Worm (Caenorhabditis elegans) whole organism, young adult: ENCODE measurements around the gene dolk-1.

Experiments used
- D2030.7 ChIP-seq: fragments of 200-800 bp; sonication (Bioruptor generic); IDR thresholded peaks from 2 replicates; pipeline ENCODE4 v1.3.6; 2022; ENCODE audit warnings: missing genetic modification reagents, missing genetic modification characterization, missing compliant biosample characterization
- F23B12.7 ChIP-seq: sonication (generic microtip); optimal IDR thresholded peaks from 2 replicates; lab custom pipeline; 2017; ENCODE audit warnings: missing genetic modification characterization, mild to moderate bottlenecking, missing compliant biosample characterization, antibody characterized with exemption, moderate library complexity; ENCODE audit not compliant: insufficient read depth
- F37B4.10 ChIP-seq: fragments of 200-800 bp; sonication (Bioruptor generic); IDR thresholded peaks from 2 replicates; pipeline ENCODE4 v1.3.6; 2022; ENCODE audit warnings: missing genetic modification characterization, missing compliant biosample characterization
- K12H6.12 ChIP-seq: fragments of 200-800 bp; sonication (Bioruptor generic); optimal IDR thresholded peaks from 2 replicates; lab custom pipeline; 2018; ENCODE audit warnings: mild to moderate bottlenecking, missing genetic modification characterization, missing compliant biosample characterization
- Y56A3A.18 ChIP-seq: fragments of 200-800 bp; sonication (Bioruptor generic); IDR thresholded peaks from 2 replicates; pipeline ENCODE4 v1.3.6; 2022; ENCODE audit warnings: missing genetic modification reagents, missing genetic modification characterization, missing compliant biosample characterization
- attf-5 ChIP-seq: fragments of 200-800 bp; sonication (Bioruptor generic); optimal IDR thresholded peaks from 2 replicates; lab custom pipeline; 2018; ENCODE audit warnings: mild to moderate bottlenecking, missing genetic modification characterization, missing compliant biosample characterization
- cebp-1 ChIP-seq, 2 experiments: fragments of 200-800 bp in 1 of 2; sonication (Bioruptor generic) in 1 of 2; sonication (generic microtip) in 1 of 2; IDR thresholded peaks in 1 of 2; optimal IDR thresholded peaks in 1 of 2; 2 replicates each; pipeline versions ENCODE4 v1.3.6 to Lab custom; 2017 to 2022; ENCODE audit warnings: missing compliant biosample characterization in 2 of 2, missing genetic modification characterization in 2 of 2, mild to moderate bottlenecking in 1 of 2, missing genetic modification reagents in 1 of 2, moderate library complexity in 1 of 2
- ceh-27 ChIP-seq: fragments of 200-800 bp; sonication (Bioruptor generic); optimal IDR thresholded peaks from 2 replicates; lab custom pipeline; 2018; ENCODE audit warnings: mild to moderate bottlenecking, missing genetic modification characterization, moderate library complexity, missing compliant biosample characterization
- dox-1 ChIP-seq: fragments of 200-800 bp; sonication (Bioruptor generic); IDR thresholded peaks from 2 replicates; pipeline ENCODE4 v1.3.6; 2022; ENCODE audit warnings: missing genetic modification reagents, missing genetic modification characterization, missing compliant biosample characterization
- egl-44 ChIP-seq: fragments of 200-800 bp; sonication (Bioruptor generic); IDR thresholded peaks from 2 replicates; pipeline ENCODE4 v1.3.6; 2022; ENCODE audit warnings: missing genetic modification reagents, missing genetic modification characterization, missing compliant biosample characterization
- egrh-3 ChIP-seq: fragments of 200-800 bp; sonication (Bioruptor generic); IDR thresholded peaks from 2 replicates; pipeline ENCODE4 v1.3.6; 2022; ENCODE audit warnings: missing genetic modification reagents, missing genetic modification characterization, missing compliant biosample characterization
- ekl-4 ChIP-seq: fragments of 200-800 bp; sonication (Bioruptor generic); IDR thresholded peaks from 2 replicates; pipeline ENCODE4 v1.3.6; 2022; ENCODE audit warnings: missing genetic modification reagents, missing genetic modification characterization, missing compliant biosample characterization
- hlh-26 ChIP-seq: fragments of 200-800 bp; sonication (Bioruptor generic); conservative IDR thresholded peaks from 2 replicates; pipeline ENCODE4 v1.3.6; 2022; ENCODE audit warnings: missing genetic modification reagents, missing genetic modification characterization, missing compliant biosample characterization
- hmg-1.2 ChIP-seq: fragments of 200-800 bp; sonication (Bioruptor generic); IDR thresholded peaks from 2 replicates; pipeline ENCODE4 v1.3.6; 2022; ENCODE audit warnings: missing genetic modification reagents, missing genetic modification characterization, missing compliant biosample characterization
- hrde-1 ChIP-seq: sonication (generic microtip); optimal IDR thresholded peaks from 2 replicates; lab custom pipeline; 2016; ENCODE audit warnings: missing genetic modification characterization, mild to moderate bottlenecking, missing compliant biosample characterization, moderate library complexity, missing genotype, missing genetic modification reagents, borderline replicate concordance
- lin-35 ChIP-seq, 3 experiments: fragments of 150-350 bp in 2 of 3; sonication (generic microtip) in 1 of 3; optimal IDR thresholded peaks; 2 replicates each; lab custom pipeline; 2014 to 2018; ENCODE audit warnings: missing biosample characterization in 3 of 3, missing genetic modification characterization in 3 of 3, missing genetic modification reagents in 3 of 3
- lin-40 ChIP-seq: sonication (generic microtip); optimal IDR thresholded peaks from 2 replicates; lab custom pipeline; 2016; ENCODE audit warnings: missing genetic modification characterization, mild to moderate bottlenecking, missing compliant biosample characterization, missing genotype, missing genetic modification reagents
- madf-10 ChIP-seq: sonication (generic microtip); optimal IDR thresholded peaks from 2 replicates; lab custom pipeline; 2016; ENCODE audit warnings: mild to moderate bottlenecking, missing genetic modification characterization, missing compliant biosample characterization
- mcd-1 ChIP-seq: fragments of 200-800 bp; sonication (Bioruptor generic); IDR thresholded peaks from 2 replicates; pipeline ENCODE4 v1.3.6; 2022; ENCODE audit warnings: missing genetic modification reagents, missing genetic modification characterization, missing compliant biosample characterization
- nfyb-1 ChIP-seq: fragments of 200-800 bp; sonication (Bioruptor generic); IDR thresholded peaks from 2 replicates; pipeline ENCODE4 v1.3.6; 2022; ENCODE audit warnings: missing genetic modification reagents, missing genetic modification characterization, missing compliant biosample characterization
- nhr-27 ChIP-seq: fragments of 200-800 bp; sonication (Bioruptor generic); optimal IDR thresholded peaks from 2 replicates; lab custom pipeline; 2018; ENCODE audit warnings: mild to moderate bottlenecking, missing genetic modification characterization, moderate library complexity, missing compliant biosample characterization
- nhr-80 ChIP-seq: sonication (generic microtip); optimal IDR thresholded peaks from 2 replicates; lab custom pipeline; 2016; ENCODE audit warnings: missing genetic modification characterization, missing compliant biosample characterization
- pha-4 ChIP-seq: fragments of 150-350 bp; sonication (generic microtip); optimal IDR thresholded peaks from 2 replicates; lab custom pipeline; 2014; ENCODE audit warnings: missing biosample characterization, missing genetic modification reagents, missing genetic modification characterization
- snpc-4 ChIP-seq, 5 experiments: fragments of 150-350 bp in 1 of 5; sonication (generic microtip) in 4 of 5; optimal IDR thresholded peaks; 2 replicates each; lab custom pipeline; 2014 to 2018; ENCODE audit warnings: missing genetic modification characterization in 5 of 5, missing biosample characterization in 3 of 5, antibody characterized with exemption in 2 of 5, mild to moderate bottlenecking in 2 of 5, missing compliant biosample characterization in 2 of 5, missing genotype in 2 of 5, moderate library complexity in 2 of 5, missing genetic modification reagents in 1 of 5
- somi-1 ChIP-seq: fragments of 200-800 bp; sonication (Bioruptor generic); optimal IDR thresholded peaks from 2 replicates; lab custom pipeline; 2018; ENCODE audit warnings: mild to moderate bottlenecking, missing genetic modification characterization, missing compliant biosample characterization
- tbx-9 ChIP-seq: sonication (generic microtip); optimal IDR thresholded peaks from 2 replicates; lab custom pipeline; 2016; ENCODE audit warnings: borderline replicate concordance, missing genetic modification characterization, inconsistent platforms, missing compliant biosample characterization
- tlf-1 ChIP-seq: fragments of 200-800 bp; sonication (Bioruptor generic); optimal IDR thresholded peaks from 2 replicates; lab custom pipeline; 2018; ENCODE audit warnings: mild to moderate bottlenecking, missing genetic modification characterization, missing compliant biosample characterization
- zfh-2 ChIP-seq: fragments of 200-800 bp; sonication (Bioruptor generic); conservative IDR thresholded peaks from 2 replicates; pipeline ENCODE4 v1.3.6; 2022; ENCODE audit warnings: missing genetic modification reagents, missing genetic modification characterization, missing compliant biosample characterization

Gene dolk-1

DNA sequence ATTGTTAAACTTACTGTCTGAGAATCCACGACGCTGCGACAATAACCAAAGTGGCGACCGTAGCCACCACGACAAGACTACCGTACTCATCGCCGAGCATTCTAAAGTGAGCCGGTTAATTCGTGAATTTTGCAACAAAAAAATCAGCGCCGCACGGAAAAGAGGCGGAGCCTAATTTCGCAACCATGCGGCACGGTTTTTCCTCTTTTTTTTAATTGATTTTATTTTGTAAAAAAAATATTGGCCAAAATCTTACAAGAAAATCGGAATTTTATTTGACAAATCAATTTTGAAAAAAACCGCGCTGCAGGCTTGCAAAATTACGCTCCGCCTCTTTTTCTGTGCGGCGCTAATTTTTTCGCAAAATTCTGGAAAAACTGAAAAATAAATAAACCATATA lies at the start of gene dolk-1:
TSS of gene dolk-1 (minus strand) at position 101 of the 400 bp plus-strand sequence.
- no peak for TF ChIP-seq tlf-1 (GFP tag; lab: Kevin White, UChicago)
- TF ChIP-seq cebp-1 (GFP tag; IDR thresholded peaks at IDR 0.05; lab: Robert Waterston, UW): no peak
- peak; percentile 31 for TF ChIP-seq cebp-1 (tag; optimal IDR thresholded peaks at IDR 0.05; lab: Kevin White, UChicago)
- TF ChIP-seq tbx-9 (tag; lab: Kevin White, UChicago): no peak

DNA sequence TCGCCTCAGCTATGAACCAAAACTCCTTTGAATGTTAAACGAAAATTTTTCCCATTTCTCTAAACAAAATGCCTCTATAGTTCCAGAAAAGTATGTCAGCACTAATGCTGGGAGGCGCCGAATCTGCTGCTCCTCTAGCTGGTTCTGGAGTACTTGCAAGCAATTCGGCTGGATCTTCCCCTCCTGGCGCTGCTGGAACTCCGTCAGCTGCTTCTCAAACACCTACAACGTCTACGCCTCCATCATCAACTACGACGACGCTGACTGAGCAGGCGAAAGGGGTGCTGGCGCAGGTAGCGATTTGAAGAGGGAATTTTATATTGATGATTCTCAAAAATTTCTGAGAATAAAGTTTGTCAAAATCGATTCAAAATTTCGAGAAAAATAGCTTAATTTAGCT lies 49.0 kb upstream of the dolk-1 start:
- peak; percentile 64 for TF ChIP-seq zfh-2 (GFP tag; lab: Robert Waterston, UW)
- TF ChIP-seq attf-5 (GFP tag; lab: Kevin White, UChicago): no peak

DNA sequence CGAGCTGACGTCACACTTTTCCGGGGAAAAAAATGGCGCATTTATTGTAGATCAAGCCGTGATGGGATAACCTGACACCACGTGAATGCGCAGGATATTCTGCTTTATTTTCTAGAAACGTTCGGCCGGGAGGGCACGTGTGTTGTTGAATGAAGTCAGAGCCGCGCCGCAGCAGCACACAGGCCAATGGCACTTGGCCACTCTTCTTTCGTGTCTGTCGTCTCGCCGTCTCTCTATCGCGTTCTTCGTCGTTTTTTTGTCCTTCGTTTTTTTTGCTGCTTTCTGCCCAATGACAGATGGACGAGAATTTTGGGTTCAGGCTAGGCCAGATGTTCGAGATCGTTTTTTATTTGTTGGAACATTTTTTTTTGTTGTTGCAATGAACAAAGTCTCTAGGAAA lies 48.1 kb upstream of the dolk-1 start:
- TF ChIP-seq nfyb-1 (GFP tag; lab: Robert Waterston, UW): peak; percentile 53; the same call in 1 of the 2 replicates
- no peak for TF ChIP-seq pha-4 (tag; lab: Kevin White, UChicago)
- TF ChIP-seq hlh-26 (GFP tag; lab: Robert Waterston, UW): no peak
- TF ChIP-seq hrde-1: no peak
- peak; percentile 9 for TF ChIP-seq madf-10
- 0 out of 2 replicates have a peak, but pooled peaks have one; percentile 42 for TF ChIP-seq mcd-1 (GFP tag; lab: Robert Waterston, UW)
- peak; percentile 50 for TF ChIP-seq somi-1 (GFP tag; lab: Kevin White, UChicago)
- peak; percentile 79 for TF ChIP-seq attf-5 (GFP tag; lab: Kevin White, UChicago)
- TF ChIP-seq cebp-1 (GFP tag; IDR thresholded peaks at IDR 0.05; lab: Robert Waterston, UW): no peak
- TF ChIP-seq cebp-1 (tag; optimal IDR thresholded peaks at IDR 0.05; lab: Kevin White, UChicago): peak; percentile 43
- peak; percentile 59 for TF ChIP-seq F23B12.7 (tag; lab: Kevin White, UChicago)
- peak in 1 of 3 experiments; percentile 26 for TF ChIP-seq lin-35 (GFP tag; optimal IDR thresholded peaks at IDR 0.05; lab: Kevin White, UChicago)
- TF ChIP-seq lin-40 (tag; lab: Kevin White, UChicago): no peak
- no peak for TF ChIP-seq snpc-4 (GFP tag; optimal IDR thresholded peaks at IDR 0.05; lab: Kevin White, UChicago)
- peak in 1 of 4 experiments; percentile 44 for TF ChIP-seq snpc-4 (tag; optimal IDR thresholded peaks at IDR 0.05; lab: Kevin White, UChicago)
- peak; percentile 51 for TF ChIP-seq K12H6.12 (tag; lab: Kevin White, UChicago)
- 0 out of 2 replicates have a peak, but pooled peaks have one; percentile 26 for TF ChIP-seq ekl-4 (GFP tag; lab: Robert Waterston, UW)
- peak; percentile 2 for TF ChIP-seq ceh-27 (GFP tag; lab: Kevin White, UChicago)
- no peak for TF ChIP-seq D2030.7 (GFP tag; lab: Robert Waterston, UW)
- TF ChIP-seq nhr-80 (tag; lab: Kevin White, UChicago): peak; percentile 51
- 0 out of 2 replicates have a peak, but pooled peaks have one; percentile 35 for TF ChIP-seq egl-44 (GFP tag; lab: Robert Waterston, UW)
- peak; percentile 28; the same call in 1 of the 2 replicates for TF ChIP-seq hmg-1.2
- peak; percentile 94 for TF ChIP-seq zfh-2 (GFP tag; lab: Robert Waterston, UW)
- 0 out of 2 replicates have a peak, but pooled peaks have one; percentile 14 for TF ChIP-seq egrh-3 (GFP tag; lab: Robert Waterston, UW)
- peak; percentile 43 for TF ChIP-seq dox-1

DNA sequence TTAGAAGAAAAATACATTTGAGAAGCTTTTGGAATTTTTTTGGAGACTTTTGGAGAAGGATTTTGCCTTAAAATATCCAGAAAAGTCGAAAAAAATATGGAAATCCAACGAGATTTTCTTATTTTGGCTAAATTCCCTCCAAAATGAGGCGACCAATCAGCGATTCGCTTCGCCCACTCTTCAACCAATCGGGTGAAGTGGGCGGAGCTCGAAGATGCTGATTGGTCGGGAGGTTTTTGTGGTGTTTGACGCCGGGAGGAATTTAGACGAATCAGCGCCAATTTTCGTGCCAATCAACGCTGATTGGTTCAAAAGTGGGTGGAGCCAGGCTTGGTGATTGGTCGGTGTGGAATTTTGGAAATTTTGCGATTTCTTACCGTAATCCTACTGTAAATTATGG lies 47.3 kb upstream of the dolk-1 start:
- TF ChIP-seq zfh-2 (GFP tag; lab: Robert Waterston, UW) (0 out of 2 replicates have a peak, but pooled peaks have one; percentile 9), Y56A3A.18 (GFP tag; lab: Robert Waterston, UW) (no peak), nhr-27 (tag; lab: Kevin White, UChicago) (no peak), lin-40 (tag; lab: Kevin White, UChicago) (no peak), egrh-3 (GFP tag; lab: Robert Waterston, UW) (no peak), F37B4.10 (GFP tag; lab: Robert Waterston, UW) (no peak), madf-10 (no peak), nfyb-1 (GFP tag; lab: Robert Waterston, UW) (peak; percentile 85)
- TF ChIP-seq, all 124 proteins: peak for 2
